Worm (Caenorhabditis elegans): ENCODE results near the gene D1046.16.

DNA sequence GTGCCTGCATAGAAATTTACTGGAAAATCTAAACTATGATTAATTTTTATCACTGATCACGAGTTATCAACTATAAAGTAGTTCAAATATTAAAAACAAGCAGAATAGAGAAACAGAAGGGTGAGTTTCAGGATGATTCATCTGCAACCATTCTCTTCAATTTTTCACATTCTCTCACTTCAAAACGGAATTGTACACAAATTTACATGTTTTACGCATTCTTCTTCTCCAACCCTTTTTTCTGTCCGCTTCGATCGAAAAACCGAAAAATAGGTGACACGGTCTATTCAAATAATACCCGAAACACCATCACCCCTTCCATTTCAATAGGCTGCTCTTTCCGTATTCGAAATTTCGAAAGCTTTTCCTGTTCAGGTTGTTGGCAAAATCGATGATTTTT lies 11.6 kb downstream of the D1046.16 start, which contains the start of gene D1046.4:
- no peak for TF ChIP-seq him-1 (tag; optimal IDR thresholded peaks at IDR 0.05)
- no peak for TF ChIP-seq dao-5 (tag; optimal IDR thresholded peaks at IDR 0.05)
- no peak for TF ChIP-seq W03F9.2 (tag; optimal IDR thresholded peaks at IDR 0.05)

Data from whole organism, L4/young adult.